Fruit fly (Drosophila melanogaster): ENCODE measurements around the gene Itpr.
A peak's percentile ranks its signal among the peaks of the same experiment; 100 is the strongest.

Itpr gene

dm6 chr3R:5551593-5551992 is 34.7 kb downstream of the Itpr start:
- TF ChIP-seq pdm3 (GFP tag; optimal IDR thresholded peaks at IDR 0.05) = no peak
- TF ChIP-seq Smox (GFP tag; optimal IDR thresholded peaks at IDR 0.05) = no peak
- TF ChIP-seq lz (GFP tag; optimal IDR thresholded peaks at IDR 0.05) = no peak
- no peak for TF ChIP-seq dsx (GFP tag; optimal IDR thresholded peaks at IDR 0.05; ENCODE audit: poor library complexity, severe bottlenecking)
- no peak for TF ChIP-seq dac (GFP tag; optimal IDR thresholded peaks at IDR 0.05)
- no peak for TF ChIP-seq topi (GFP tag; optimal IDR thresholded peaks at IDR 0.05)
- no peak for TF ChIP-seq CG8632 (GFP tag; optimal IDR thresholded peaks at IDR 0.05)
- TF ChIP-seq CG6808 (GFP tag; optimal IDR thresholded peaks at IDR 0.05) = no peak
- TF ChIP-seq Sox102F (GFP tag; optimal IDR thresholded peaks at IDR 0.05) = no peak
- no peak for TF ChIP-seq Hr39 (GFP tag; optimal IDR thresholded peaks at IDR 0.05)
- no peak for TF ChIP-seq Eip93F (GFP tag; optimal IDR thresholded peaks at IDR 0.05)
- no peak for TF ChIP-seq salr (GFP tag; optimal IDR thresholded peaks at IDR 0.05)
- TF ChIP-seq Ets96B (tag; optimal IDR thresholded peaks at IDR 0.05) = no peak
- no peak for TF ChIP-seq Sox14 (GFP tag; optimal IDR thresholded peaks at IDR 0.05)
- TF ChIP-seq net (GFP tag; optimal IDR thresholded peaks at IDR 0.05) = no peak
- no peak for TF ChIP-seq CG6276 (GFP tag; optimal IDR thresholded peaks at IDR 0.05)
- TF ChIP-seq CG32006 (GFP tag; optimal IDR thresholded peaks at IDR 0.05) = no peak
- TF ChIP-seq Blimp-1 (GFP tag; optimal IDR thresholded peaks at IDR 0.05) = no peak
- TF ChIP-seq fkh (GFP tag; optimal IDR thresholded peaks at IDR 0.05) = no peak
- no peak for TF ChIP-seq CG3919 (GFP tag; optimal IDR thresholded peaks at IDR 0.05)

- no peak for TF ChIP-seq CG15336 (GFP tag; IDR thresholded peaks at IDR 0.05)
- TF ChIP-seq esn (GFP tag; optimal IDR thresholded peaks at IDR 0.05) = peak; percentile 2
Measured at dm6 chr3R:5554082-5554481, 37.2 kb downstream of the Itpr start, which contains the start of gene Pcmt. Gene Pcmt (minus strand): TSS chr3R:5554316.

- TF ChIP-seq CG6854 (GFP tag; optimal IDR thresholded peaks at IDR 0.05) (no peak), vri (GFP tag; optimal IDR thresholded peaks at IDR 0.05) (no peak), Blimp-1 (GFP tag; optimal IDR thresholded peaks at IDR 0.05) (no peak), CG7368 (GFP tag; optimal IDR thresholded peaks at IDR 0.05) (no peak), CG11902 (GFP tag; optimal IDR thresholded peaks at IDR 0.05) (no peak), esn (GFP tag; optimal IDR thresholded peaks at IDR 0.05) (no peak), svp (GFP tag) (no peak), CG8319 (GFP tag; optimal IDR thresholded peaks at IDR 0.05) (no peak), CG3919 (GFP tag; optimal IDR thresholded peaks at IDR 0.05) (no peak), cyc (GFP tag; optimal IDR thresholded peaks at IDR 0.05) (no peak)
Measured at dm6 chr3R:5554852-5555251, 37.9 kb downstream of the Itpr start, which contains the start of gene Snm1. Gene Snm1 (plus strand): TSS chr3R:5555084.

dm6 chr3R:5562956-5563355 is 46.0 kb downstream of the Itpr start:
- no peak for TF ChIP-seq ss (GFP tag; optimal IDR thresholded peaks at IDR 0.05)
- peak; percentile 97 for TF ChIP-seq svp (GFP tag)

DNA sequence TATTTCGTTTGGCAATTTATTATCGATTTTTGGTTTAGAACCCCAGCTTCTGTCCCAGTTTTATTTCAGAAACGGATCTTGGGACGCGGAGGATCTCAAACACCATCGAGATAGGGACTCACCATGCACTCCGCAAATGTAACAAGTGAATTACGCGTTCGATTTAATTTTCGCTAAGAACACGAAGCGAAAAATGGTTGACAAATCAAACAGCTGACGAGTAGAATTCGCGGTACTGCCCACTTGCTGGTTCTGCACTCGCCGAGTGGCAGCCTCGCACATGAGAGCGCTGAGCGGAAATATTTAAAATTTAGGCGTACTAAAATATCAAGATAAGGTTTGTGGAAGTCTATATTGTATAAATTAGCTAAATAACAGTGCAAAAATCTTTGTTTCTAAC is 46.5 kb downstream of the Itpr start, which contains the start of gene Pi4KIIalpha:
Gene Pi4KIIalpha, minus strand, starts transcription at position 233 of the 400 bp plus-strand sequence.
- peak; percentile 12 for TF ChIP-seq Sox14 (GFP tag; optimal IDR thresholded peaks at IDR 0.05)
- TF ChIP-seq Sox15 (GFP tag; optimal IDR thresholded peaks at IDR 0.05) = no peak

dm6 chr3R:5564775-5565190 is 47.9 kb downstream of the Itpr start, which contains the start of the genes CG14671 and CG12746:
Gene CG14671 (minus strand): TSS chr3R:5564815.
Gene CG12746 (plus strand): TSS chr3R:5564865.
- TF ChIP-seq Sox14 (GFP tag; optimal IDR thresholded peaks at IDR 0.05) = no peak
- TF ChIP-seq spab (GFP tag; optimal IDR thresholded peaks at IDR 0.05) = no peak
- no peak for TF ChIP-seq CG3919 (GFP tag; optimal IDR thresholded peaks at IDR 0.05)
- no peak for TF ChIP-seq eg (GFP tag; IDR thresholded peaks at IDR 0.05)
- TF ChIP-seq CG32006 (GFP tag; optimal IDR thresholded peaks at IDR 0.05) = no peak
- TF ChIP-seq fkh (GFP tag; optimal IDR thresholded peaks at IDR 0.05) = peak; percentile 82
- no peak for TF ChIP-seq dac (GFP tag; optimal IDR thresholded peaks at IDR 0.05)
- TF ChIP-seq Ets96B (tag; optimal IDR thresholded peaks at IDR 0.05) = no peak
- TF ChIP-seq lz (GFP tag; optimal IDR thresholded peaks at IDR 0.05) = no peak
- TF ChIP-seq esn (GFP tag; optimal IDR thresholded peaks at IDR 0.05) = peak; percentile 10
